Worm (Caenorhabditis elegans) whole organism, late embryonic: ENCODE results near the gene srd-46.

Experiments
- C38D4.7 ChIP-seq: fragments of 200-800 bp; sonication (Bioruptor generic); optimal IDR thresholded peaks from 2 replicates; lab custom pipeline; 2018; ENCODE audit warnings: mild to moderate bottlenecking, missing genetic modification characterization, moderate library complexity, missing compliant biosample characterization
- F13H6.1 ChIP-seq: sonication (generic microtip); optimal IDR thresholded peaks from 2 replicates; lab custom pipeline; 2016; ENCODE audit warnings: missing genetic modification characterization, missing compliant biosample characterization
- K09A11.1 ChIP-seq: sonication (generic microtip); optimal IDR thresholded peaks from 2 replicates; lab custom pipeline; 2017; ENCODE audit warnings: antibody characterized with exemption, mild to moderate bottlenecking, missing genetic modification characterization, missing compliant biosample characterization; ENCODE audit not compliant: insufficient read depth
- Y22D7AL.16 ChIP-seq: sonication (generic microtip); optimal IDR thresholded peaks from 2 replicates; lab custom pipeline; 2016; ENCODE audit warnings: missing genetic modification characterization, missing compliant biosample characterization
- ama-1 ChIP-seq: fragments of 150-350 bp; optimal IDR thresholded peaks from 2 replicates; lab custom pipeline; 2014
- ceh-14 ChIP-seq: sonication (generic microtip); optimal IDR thresholded peaks from 2 replicates; lab custom pipeline; 2016; ENCODE audit warnings: missing genotype, missing genetic modification characterization, missing compliant biosample characterization
- ceh-18 ChIP-seq: sonication (generic microtip); optimal IDR thresholded peaks from 2 replicates; lab custom pipeline; 2016; ENCODE audit warnings: missing genetic modification characterization, missing compliant biosample characterization
- ceh-22 ChIP-seq: sonication (generic microtip); optimal IDR thresholded peaks from 2 replicates; lab custom pipeline; 2017; ENCODE audit warnings: missing biosample characterization, missing genetic modification characterization
- ceh-24 ChIP-seq: sonication (generic microtip); optimal IDR thresholded peaks from 2 replicates; lab custom pipeline; 2016; ENCODE audit warnings: mild to moderate bottlenecking, missing genetic modification characterization, missing compliant biosample characterization
- ceh-30 ChIP-seq: fragments of 150-350 bp; optimal IDR thresholded peaks from 2 replicates; lab custom pipeline; 2014; ENCODE audit warnings: missing biosample characterization, missing genetic modification characterization
- ceh-31 ChIP-seq: sonication (generic microtip); optimal IDR thresholded peaks from 2 replicates; lab custom pipeline; 2016; ENCODE audit warnings: missing genetic modification characterization, missing compliant biosample characterization
- ceh-34 ChIP-seq: sonication (generic microtip); optimal IDR thresholded peaks from 2 replicates; lab custom pipeline; 2016; ENCODE audit warnings: mild to moderate bottlenecking, missing genetic modification characterization, missing compliant biosample characterization
- ceh-48 ChIP-seq: sonication (generic microtip); optimal IDR thresholded peaks from 2 replicates; lab custom pipeline; 2016; ENCODE audit warnings: missing genetic modification characterization, inconsistent platforms, missing compliant biosample characterization
- ceh-6 ChIP-seq: fragments of 200-800 bp; sonication (Bioruptor generic); optimal IDR thresholded peaks from 2 replicates; lab custom pipeline; 2018; ENCODE audit warnings: mild to moderate bottlenecking, missing genetic modification characterization, missing compliant biosample characterization
- che-1 ChIP-seq: sonication (generic microtip); optimal IDR thresholded peaks from 2 replicates; lab custom pipeline; 2016; ENCODE audit warnings: mild to moderate bottlenecking, missing genetic modification characterization, missing compliant biosample characterization
- dmd-4 ChIP-seq: sonication (generic microtip); optimal IDR thresholded peaks from 2 replicates; lab custom pipeline; 2016; ENCODE audit warnings: borderline replicate concordance, missing genetic modification characterization, missing compliant biosample characterization
- dve-1 ChIP-seq: sonication (generic microtip); optimal IDR thresholded peaks from 2 replicates; lab custom pipeline; 2017; ENCODE audit warnings: antibody characterized with exemption, mild to moderate bottlenecking, missing genetic modification characterization, missing compliant biosample characterization
- elt-2 ChIP-seq: sonication (generic microtip); optimal IDR thresholded peaks from 2 replicates; lab custom pipeline; 2016; ENCODE audit warnings: missing genetic modification reagents, missing genetic modification characterization, missing compliant biosample characterization
- ets-4 ChIP-seq: sonication (generic microtip); optimal IDR thresholded peaks from 2 replicates; lab custom pipeline; 2016; ENCODE audit warnings: missing genetic modification characterization, missing compliant biosample characterization
- hlh-15 ChIP-seq: sonication (generic microtip); optimal IDR thresholded peaks from 2 replicates; lab custom pipeline; 2016; ENCODE audit warnings: missing genetic modification characterization, missing compliant biosample characterization
- hlh-6 ChIP-seq: sonication (generic microtip); optimal IDR thresholded peaks from 2 replicates; lab custom pipeline; 2016; ENCODE audit warnings: missing genotype, missing genetic modification characterization, missing compliant biosample characterization
- madf-2 ChIP-seq: sonication (generic microtip); optimal IDR thresholded peaks from 2 replicates; lab custom pipeline; 2017; ENCODE audit warnings: missing genetic modification characterization, missing compliant biosample characterization
- mec-3 ChIP-seq: sonication (generic microtip); optimal IDR thresholded peaks from 2 replicates; lab custom pipeline; 2016; ENCODE audit warnings: borderline replicate concordance, missing genetic modification characterization, missing compliant biosample characterization
- nfya-1 ChIP-seq: sonication (generic microtip); optimal IDR thresholded peaks from 2 replicates; lab custom pipeline; 2017; ENCODE audit warnings: missing genetic modification characterization, mild to moderate bottlenecking, missing compliant biosample characterization, antibody characterized with exemption, moderate library complexity
- nhr-11 ChIP-seq: fragments of 150-350 bp; optimal IDR thresholded peaks from 2 replicates; lab custom pipeline; 2014; ENCODE audit warnings: missing biosample characterization, missing genetic modification characterization
- nhr-232 ChIP-seq: sonication (generic microtip); optimal IDR thresholded peaks from 2 replicates; lab custom pipeline; 2016; ENCODE audit warnings: missing genetic modification characterization, missing compliant biosample characterization
- pag-3 ChIP-seq: sonication (generic microtip); optimal IDR thresholded peaks from 2 replicates; lab custom pipeline; 2016; ENCODE audit warnings: missing compliant biosample characterization, missing genetic modification characterization, borderline replicate concordance
- pax-1 ChIP-seq: fragments of 150-350 bp; optimal IDR thresholded peaks from 2 replicates; lab custom pipeline; 2014; ENCODE audit warnings: missing biosample characterization, missing genetic modification characterization
- pha-2 ChIP-seq: sonication (generic microtip); optimal IDR thresholded peaks from 2 replicates; lab custom pipeline; 2017; ENCODE audit warnings: mild to moderate bottlenecking, missing genetic modification characterization, missing compliant biosample characterization
- pqm-1 ChIP-seq: sonication (generic microtip); optimal IDR thresholded peaks from 2 replicates; lab custom pipeline; 2016; ENCODE audit warnings: missing genetic modification characterization, missing compliant biosample characterization
- rnt-1 ChIP-seq: sonication (generic microtip); optimal IDR thresholded peaks from 2 replicates; lab custom pipeline; 2016; ENCODE audit warnings: missing genetic modification characterization, missing compliant biosample characterization
- sdc-2 ChIP-seq: sonication (generic microtip); optimal IDR thresholded peaks from 2 replicates; lab custom pipeline; 2016; ENCODE audit warnings: missing genotype, missing genetic modification characterization, missing compliant biosample characterization
- sox-2 ChIP-seq: fragments of 200-800 bp; sonication (Bioruptor generic); IDR thresholded peaks from 2 replicates; pipeline ENCODE4 v1.3.6; 2022; ENCODE audit warnings: missing genetic modification reagents, missing genetic modification characterization, missing compliant biosample characterization
- syd-9 ChIP-seq: sonication (generic microtip); optimal IDR thresholded peaks from 2 replicates; lab custom pipeline; 2016; ENCODE audit warnings: mild to moderate bottlenecking, missing genetic modification characterization, moderate library complexity, missing compliant biosample characterization
- tbx-2 ChIP-seq: sonication (generic microtip); optimal IDR thresholded peaks from 2 replicates; lab custom pipeline; 2016; ENCODE audit warnings: missing genetic modification characterization, missing compliant biosample characterization
- ttx-3 ChIP-seq: sonication (generic microtip); optimal IDR thresholded peaks from 2 replicates; lab custom pipeline; 2016; ENCODE audit warnings: missing genetic modification reagents, missing genetic modification characterization, missing compliant biosample characterization
- unc-3 ChIP-seq, 2 experiments: fragments of 200-800 bp in 1 of 2; sonication (Bioruptor generic) in 1 of 2; sonication (generic microtip) in 1 of 2; conservative IDR thresholded peaks in 1 of 2; optimal IDR thresholded peaks in 1 of 2; 2 replicates each; pipeline versions ENCODE4 v1.3.6 to Lab custom; 2016 to 2022; ENCODE audit warnings: missing compliant biosample characterization in 2 of 2, missing genetic modification characterization in 2 of 2, missing genetic modification reagents in 1 of 2
- unc-42 ChIP-seq: sonication (generic microtip); optimal IDR thresholded peaks from 2 replicates; lab custom pipeline; 2016; ENCODE audit warnings: missing genotype, missing genetic modification characterization, missing compliant biosample characterization
- unc-55 ChIP-seq: sonication (generic microtip); optimal IDR thresholded peaks from 2 replicates; lab custom pipeline; 2017; ENCODE audit warnings: missing biosample characterization, missing genetic modification reagents, missing genetic modification characterization
- unc-86 ChIP-seq: sonication (generic microtip); optimal IDR thresholded peaks from 2 replicates; lab custom pipeline; 2016; ENCODE audit warnings: missing genetic modification characterization, missing compliant biosample characterization
- zip-5 ChIP-seq: sonication (generic microtip); optimal IDR thresholded peaks from 2 replicates; lab custom pipeline; 2016; ENCODE audit warnings: missing genetic modification characterization, missing compliant biosample characterization

srd-46 gene

ce11 chrX:12360444-12360843 lies 28.5 kb downstream of the srd-46 start, which contains the start of the genes nspc-15 and F19H6.6:
TSS of gene nspc-15 (plus strand) at chrX:12360744.
TSS of gene F19H6.6 (plus strand) at chrX:12360827.
- TF ChIP-seq pag-3 (tag; lab: Kevin White, UChicago), result no peak
- TF ChIP-seq pha-2 (tag; lab: Kevin White, UChicago), result no peak
- TF ChIP-seq ets-4, result no peak
- TF ChIP-seq dve-1 (tag; lab: Kevin White, UChicago), result no peak
- no peak for TF ChIP-seq nhr-232 (tag; lab: Kevin White, UChicago)
- TF ChIP-seq ceh-22 (tag; lab: Kevin White, UChicago), result no peak
- TF ChIP-seq che-1 (tag; lab: Kevin White, UChicago), result no peak
- TF ChIP-seq hlh-6 (tag; lab: Kevin White, UChicago), result no peak
- TF ChIP-seq ceh-14 (tag; lab: Kevin White, UChicago), result no peak
- no peak for TF ChIP-seq ttx-3 (tag; lab: Kevin White, UChicago)
- no peak for TF ChIP-seq rnt-1 (tag; lab: Kevin White, UChicago)
- no peak for TF ChIP-seq C38D4.7 (GFP tag; lab: Kevin White, UChicago)
- TF ChIP-seq unc-55 (GFP tag; lab: Kevin White, UChicago), result no peak
- TF ChIP-seq Y22D7AL.16 (tag; lab: Kevin White, UChicago), result no peak
- no peak for TF ChIP-seq ceh-6
- TF ChIP-seq ceh-24 (tag; lab: Kevin White, UChicago), result no peak
- TF ChIP-seq dmd-4 (tag; lab: Kevin White, UChicago), result no peak
- TF ChIP-seq zip-5 (tag; lab: Kevin White, UChicago), result no peak

ce11 chrX:12362951-12363486 lies 31.1 kb downstream of the srd-46 start:
- peak; percentile 67 for TF ChIP-seq ceh-34
- peak; percentile 65 for TF ChIP-seq unc-42
- peak; percentile 42 for TF ChIP-seq ceh-14 (tag; lab: Kevin White, UChicago)
- no peak for TF ChIP-seq F13H6.1
- peak; percentile 78 for TF ChIP-seq K09A11.1 (tag; lab: Kevin White, UChicago)
- TF ChIP-seq ama-1 (lab: Kevin White, UChicago), result no peak
- TF ChIP-seq ceh-48, result peak; percentile 38
- TF ChIP-seq nfya-1 (tag; lab: Kevin White, UChicago), result peak; percentile 87
- TF ChIP-seq hlh-15, result no peak
- peak; percentile 73 for TF ChIP-seq nhr-11 (tag; lab: Kevin White, UChicago)
- TF ChIP-seq unc-86 (tag; lab: Kevin White, UChicago), result no peak
- peak; percentile 1 for TF ChIP-seq ceh-30 (tag; lab: Kevin White, UChicago)
- TF ChIP-seq tbx-2 (tag; lab: Kevin White, UChicago), result peak; percentile 71
- peak; percentile 85 for TF ChIP-seq rnt-1 (tag; lab: Kevin White, UChicago)
- peak; percentile 51 for TF ChIP-seq syd-9 (tag; lab: Kevin White, UChicago)
- TF ChIP-seq madf-2 (tag; lab: Kevin White, UChicago), result no peak
- TF ChIP-seq ets-4, result peak; percentile 53
- no peak for TF ChIP-seq mec-3 (tag; lab: Kevin White, UChicago)
- TF ChIP-seq sdc-2 (tag; lab: Kevin White, UChicago), result peak; percentile 99
- TF ChIP-seq dve-1 (tag; lab: Kevin White, UChicago), result peak; percentile 96
- TF ChIP-seq unc-3 (GFP tag; conservative IDR thresholded peaks at IDR 0.05; lab: Robert Waterston, UW), result peak; percentile 9; the same call in 1 of the 2 replicates
- peak; percentile 55 for TF ChIP-seq unc-3 (tag; optimal IDR thresholded peaks at IDR 0.05; lab: Kevin White, UChicago)
- TF ChIP-seq pax-1, result peak; percentile 20
- no peak for TF ChIP-seq che-1 (tag; lab: Kevin White, UChicago)
- peak; percentile 94 for TF ChIP-seq ceh-18 (tag; lab: Kevin White, UChicago)
- TF ChIP-seq elt-2 (tag; lab: Kevin White, UChicago), result peak; percentile 64
- peak; percentile 33 for TF ChIP-seq pqm-1
- no peak for TF ChIP-seq sox-2
- TF ChIP-seq ceh-31 (tag; lab: Kevin White, UChicago), result peak; percentile 64
- TF ChIP-seq, all 69 proteins: peak for 20
